Worm (Caenorhabditis elegans) whole organism, young adult: Measurements from ENCODE around the gene cutl-24.

ENCODE experiments used
- B0035.1 ChIP-seq: sonication (generic microtip); optimal IDR thresholded peaks from 2 replicates; lab custom pipeline; 2016; ENCODE audit warnings: missing genetic modification characterization, mild to moderate bottlenecking, missing compliant biosample characterization, missing genotype, missing genetic modification reagents
- D2030.7 ChIP-seq: fragments of 200-800 bp; sonication (Bioruptor generic); IDR thresholded peaks from 2 replicates; pipeline ENCODE4 v1.3.6; 2022; ENCODE audit warnings: missing genetic modification reagents, missing genetic modification characterization, missing compliant biosample characterization
- F23B12.7 ChIP-seq: sonication (generic microtip); optimal IDR thresholded peaks from 2 replicates; lab custom pipeline; 2017; ENCODE audit warnings: missing genetic modification characterization, mild to moderate bottlenecking, missing compliant biosample characterization, antibody characterized with exemption, moderate library complexity; ENCODE audit not compliant: insufficient read depth
- K11D2.4 ChIP-seq: fragments of 200-800 bp; sonication (Bioruptor generic); IDR thresholded peaks from 2 replicates; pipeline ENCODE4 v1.3.6; 2022; ENCODE audit warnings: missing genetic modification reagents, missing genetic modification characterization, missing compliant biosample characterization
- K12H6.12 ChIP-seq: fragments of 200-800 bp; sonication (Bioruptor generic); optimal IDR thresholded peaks from 2 replicates; lab custom pipeline; 2018; ENCODE audit warnings: mild to moderate bottlenecking, missing genetic modification characterization, missing compliant biosample characterization
- Y56A3A.18 ChIP-seq: fragments of 200-800 bp; sonication (Bioruptor generic); IDR thresholded peaks from 2 replicates; pipeline ENCODE4 v1.3.6; 2022; ENCODE audit warnings: missing genetic modification reagents, missing genetic modification characterization, missing compliant biosample characterization
- akir-1 ChIP-seq: fragments of 200-800 bp; sonication (Bioruptor generic); optimal IDR thresholded peaks from 2 replicates; lab custom pipeline; 2018; ENCODE audit warnings: mild to moderate bottlenecking, missing genetic modification characterization, moderate library complexity, missing compliant biosample characterization
- aptf-3 ChIP-seq: fragments of 200-800 bp; sonication (Bioruptor generic); IDR thresholded peaks from 2 replicates; pipeline ENCODE4 v1.3.6; 2022; ENCODE audit warnings: missing genetic modification characterization, missing compliant biosample characterization
- attf-6 ChIP-seq: fragments of 200-800 bp; sonication (Bioruptor generic); IDR thresholded peaks from 2 replicates; pipeline ENCODE4 v1.3.6; 2022; ENCODE audit warnings: missing genetic modification reagents, missing genetic modification characterization, missing compliant biosample characterization
- bed-2 ChIP-seq: fragments of 200-800 bp; sonication (Bioruptor generic); IDR thresholded peaks from 2 replicates; pipeline ENCODE4 v1.3.6; 2022; ENCODE audit warnings: missing genetic modification reagents, missing genetic modification characterization, missing compliant biosample characterization
- ccch-3 ChIP-seq: fragments of 200-800 bp; sonication (Bioruptor generic); optimal IDR thresholded peaks from 2 replicates; lab custom pipeline; 2018; ENCODE audit warnings: mild to moderate bottlenecking, missing genetic modification characterization, missing compliant biosample characterization
- ceh-100 ChIP-seq: fragments of 200-800 bp; sonication (Bioruptor generic); IDR thresholded peaks from 2 replicates; pipeline ENCODE4 v1.3.6; 2022; ENCODE audit warnings: missing genetic modification reagents, missing genetic modification characterization, missing compliant biosample characterization
- dox-1 ChIP-seq: fragments of 200-800 bp; sonication (Bioruptor generic); IDR thresholded peaks from 2 replicates; pipeline ENCODE4 v1.3.6; 2022; ENCODE audit warnings: missing genetic modification reagents, missing genetic modification characterization, missing compliant biosample characterization
- dpff-1 ChIP-seq: sonication (generic microtip); optimal IDR thresholded peaks from 2 replicates; lab custom pipeline; 2017; ENCODE audit warnings: mild to moderate bottlenecking, missing genetic modification characterization, missing compliant biosample characterization
- egl-18 ChIP-seq: fragments of 200-800 bp; sonication (Bioruptor generic); IDR thresholded peaks from 2 replicates; pipeline ENCODE4 v1.3.6; 2022; ENCODE audit warnings: missing genetic modification reagents, missing genetic modification characterization, missing compliant biosample characterization
- egrh-3 ChIP-seq: fragments of 200-800 bp; sonication (Bioruptor generic); IDR thresholded peaks from 2 replicates; pipeline ENCODE4 v1.3.6; 2022; ENCODE audit warnings: missing genetic modification reagents, missing genetic modification characterization, missing compliant biosample characterization
- ekl-4 ChIP-seq: fragments of 200-800 bp; sonication (Bioruptor generic); IDR thresholded peaks from 2 replicates; pipeline ENCODE4 v1.3.6; 2022; ENCODE audit warnings: missing genetic modification reagents, missing genetic modification characterization, missing compliant biosample characterization
- hmg-20 ChIP-seq: fragments of 200-800 bp; sonication (Bioruptor generic); IDR thresholded peaks from 2 replicates; pipeline ENCODE4 v1.3.6; 2022; ENCODE audit warnings: missing genetic modification reagents, missing genetic modification characterization, missing compliant biosample characterization
- hsf-1 ChIP-seq: fragments of 200-800 bp; sonication (Bioruptor generic); IDR thresholded peaks from 2 replicates; pipeline ENCODE4 v1.3.6; 2022; ENCODE audit warnings: missing genetic modification reagents, missing genetic modification characterization, missing compliant biosample characterization
- lin-40 ChIP-seq: sonication (generic microtip); optimal IDR thresholded peaks from 2 replicates; lab custom pipeline; 2016; ENCODE audit warnings: missing genetic modification characterization, mild to moderate bottlenecking, missing compliant biosample characterization, missing genotype, missing genetic modification reagents
- lsl-1 ChIP-seq: fragments of 200-800 bp; sonication (Bioruptor generic); optimal IDR thresholded peaks from 2 replicates; lab custom pipeline; 2018; ENCODE audit warnings: mild to moderate bottlenecking, missing genetic modification characterization, moderate library complexity, missing compliant biosample characterization
- madf-6 ChIP-seq: fragments of 200-800 bp; sonication (Bioruptor generic); IDR thresholded peaks from 2 replicates; pipeline ENCODE4 v1.3.6; 2022; ENCODE audit warnings: missing genetic modification reagents, missing genetic modification characterization, missing compliant biosample characterization
- mcd-1 ChIP-seq: fragments of 200-800 bp; sonication (Bioruptor generic); IDR thresholded peaks from 2 replicates; pipeline ENCODE4 v1.3.6; 2022; ENCODE audit warnings: missing genetic modification reagents, missing genetic modification characterization, missing compliant biosample characterization
- mes-4 ChIP-seq: sonication (generic microtip); optimal IDR thresholded peaks from 2 replicates; lab custom pipeline; 2016; ENCODE audit warnings: missing genotype, missing genetic modification characterization, missing compliant biosample characterization
- nhr-120 ChIP-seq: fragments of 200-800 bp; sonication (Bioruptor generic); IDR thresholded peaks from 2 replicates; pipeline ENCODE4 v1.3.6; 2022; ENCODE audit warnings: missing genetic modification characterization, missing compliant biosample characterization
- nhr-179 ChIP-seq: sonication (generic microtip); optimal IDR thresholded peaks from 2 replicates; lab custom pipeline; 2016; ENCODE audit warnings: mild to moderate bottlenecking, missing genetic modification characterization, missing compliant biosample characterization
- nhr-90 ChIP-seq: sonication (generic microtip); optimal IDR thresholded peaks from 2 replicates; lab custom pipeline; 2016; ENCODE audit warnings: missing genotype, mild to moderate bottlenecking, missing genetic modification characterization, missing compliant biosample characterization
- pbrm-1 ChIP-seq: fragments of 200-800 bp; sonication (Bioruptor generic); IDR thresholded peaks from 2 replicates; pipeline ENCODE4 v1.3.6; 2022; ENCODE audit warnings: missing genetic modification reagents, missing genetic modification characterization, missing compliant biosample characterization
- rcor-1 ChIP-seq: fragments of 200-800 bp; sonication (Bioruptor generic); IDR thresholded peaks from 2 replicates; pipeline ENCODE4 v1.3.6; 2022; ENCODE audit warnings: missing genetic modification reagents, missing genetic modification characterization, missing compliant biosample characterization
- repo-1 ChIP-seq: sonication (generic microtip); optimal IDR thresholded peaks from 2 replicates; lab custom pipeline; 2017; ENCODE audit warnings: mild to moderate bottlenecking, missing genetic modification characterization, missing compliant biosample characterization
- rpc-1 ChIP-seq, 2 experiments: fragments of 150-350 bp in 1 of 2; sonication (generic microtip) in 1 of 2; optimal IDR thresholded peaks; 2 replicates each; lab custom pipeline; 2014 to 2018; ENCODE audit warnings: missing biosample characterization in 1 of 2, missing genetic modification characterization in 1 of 2, missing genetic modification reagents in 1 of 2, missing genotype in 1 of 2
- snpc-1.3 ChIP-seq: sonication (generic microtip); optimal IDR thresholded peaks from 2 replicates; lab custom pipeline; 2017; ENCODE audit warnings: missing genetic modification characterization, mild to moderate bottlenecking, missing compliant biosample characterization, antibody characterized with exemption, moderate library complexity, missing genotype, missing genetic modification reagents; ENCODE audit not compliant: insufficient read depth
- snpc-3.4 ChIP-seq: sonication (generic microtip); optimal IDR thresholded peaks from 2 replicates; lab custom pipeline; 2017; ENCODE audit warnings: missing genetic modification characterization, mild to moderate bottlenecking, missing compliant biosample characterization, antibody characterized with exemption, moderate library complexity, missing genotype, missing genetic modification reagents
- unc-130 ChIP-seq: sonication (generic microtip); optimal IDR thresholded peaks from 2 replicates; lab custom pipeline; 2016; ENCODE audit warnings: missing genetic modification reagents, missing genetic modification characterization, missing compliant biosample characterization
- unc-62 ChIP-seq: fragments of 150-350 bp; optimal IDR thresholded peaks from 2 replicates; lab custom pipeline; 2014; ENCODE audit warnings: missing biosample characterization, missing genetic modification reagents, missing genetic modification characterization
- zfh-2 ChIP-seq: fragments of 200-800 bp; sonication (Bioruptor generic); conservative IDR thresholded peaks from 2 replicates; pipeline ENCODE4 v1.3.6; 2022; ENCODE audit warnings: missing genetic modification reagents, missing genetic modification characterization, missing compliant biosample characterization
- zim-3 ChIP-seq: sonication (generic microtip); optimal IDR thresholded peaks from 2 replicates; lab custom pipeline; 2017; ENCODE audit warnings: mild to moderate bottlenecking, missing genetic modification characterization, moderate library complexity, missing compliant biosample characterization
- ztf-22 ChIP-seq: fragments of 200-800 bp; sonication (Bioruptor generic); optimal IDR thresholded peaks from 2 replicates; lab custom pipeline; 2018; ENCODE audit warnings: mild to moderate bottlenecking, missing genetic modification characterization, moderate library complexity, missing compliant biosample characterization

Gene cutl-24

DNA sequence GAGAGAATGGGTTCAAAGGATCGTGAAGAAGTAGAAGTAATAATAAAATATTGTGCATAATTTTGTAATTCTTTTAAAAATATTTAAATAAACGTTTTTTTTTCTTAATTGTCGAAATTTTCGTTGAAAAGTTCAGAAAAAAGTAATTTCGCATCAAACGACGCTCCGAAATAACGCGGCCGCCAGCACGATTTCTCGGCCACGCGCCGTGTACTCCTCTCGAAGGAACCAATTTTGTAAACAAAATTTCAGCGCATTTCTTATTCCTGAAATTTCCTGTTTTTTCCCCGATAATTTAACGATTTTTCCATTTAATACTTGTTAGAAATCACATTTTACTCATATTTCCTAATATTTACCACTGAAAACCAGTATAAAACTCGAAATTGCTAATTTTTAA, 27.2 kb downstream of the cutl-24 start, which contains the start of gene Y38C1AA.12 (continued):
- TF ChIP-seq egl-18 (GFP tag; lab: Robert Waterston, UW) (0 out of 2 replicates have a peak, but pooled peaks have one; percentile 50), K11D2.4 (GFP tag; lab: Robert Waterston, UW) (peak; percentile 62; the same call in 1 of the 2 replicates), madf-6 (GFP tag; lab: Robert Waterston, UW) (peak; percentile 65; the same call in 1 of the 2 replicates), ztf-22 (GFP tag; lab: Kevin White, UChicago) (no peak), unc-62 (no peak), repo-1 (no peak), nhr-90 (no peak)
- TF ChIP-seq, all 124 proteins: peak for 59

DNA sequence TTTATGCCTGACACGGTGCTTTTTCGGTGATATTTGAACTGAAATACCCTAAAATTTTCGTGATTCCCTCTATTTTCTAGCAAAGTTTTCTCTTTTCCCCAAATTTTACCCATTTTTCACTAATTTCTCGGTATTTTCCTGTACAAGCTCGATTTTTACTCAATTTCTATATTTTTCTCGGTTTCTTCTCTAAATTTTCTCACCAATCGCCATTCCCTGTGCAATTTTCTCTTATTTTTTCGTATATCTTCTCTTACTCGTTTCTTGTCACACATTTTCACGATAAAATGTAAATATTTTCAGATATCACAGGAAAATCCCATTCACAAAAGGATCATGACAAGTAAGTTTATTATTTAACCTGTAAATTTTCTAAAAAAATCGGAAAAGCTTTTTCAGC, 29.6 kb downstream of the cutl-24 start, which contains the start of gene csn-3:
TSS of gene csn-3 (plus strand) at position 301 of the 400 bp plus-strand sequence.
- TF ChIP-seq akir-1 (no peak), B0035.1 (tag; lab: Kevin White, UChicago) (no peak), bed-2 (GFP tag; lab: Robert Waterston, UW) (no peak), ceh-100 (GFP tag; lab: Robert Waterston, UW) (no peak), K12H6.12 (tag; lab: Kevin White, UChicago) (no peak), madf-6 (GFP tag; lab: Robert Waterston, UW) (no peak), dpff-1 (no peak), hmg-20 (no peak), Y56A3A.18 (GFP tag; lab: Robert Waterston, UW) (no peak), mcd-1 (no peak), mes-4 (tag; lab: Kevin White, UChicago) (no peak), F23B12.7 (no peak), nhr-179 (tag; lab: Kevin White, UChicago) (no peak)
- TF ChIP-seq, all 124 proteins: peak for 0

DNA sequence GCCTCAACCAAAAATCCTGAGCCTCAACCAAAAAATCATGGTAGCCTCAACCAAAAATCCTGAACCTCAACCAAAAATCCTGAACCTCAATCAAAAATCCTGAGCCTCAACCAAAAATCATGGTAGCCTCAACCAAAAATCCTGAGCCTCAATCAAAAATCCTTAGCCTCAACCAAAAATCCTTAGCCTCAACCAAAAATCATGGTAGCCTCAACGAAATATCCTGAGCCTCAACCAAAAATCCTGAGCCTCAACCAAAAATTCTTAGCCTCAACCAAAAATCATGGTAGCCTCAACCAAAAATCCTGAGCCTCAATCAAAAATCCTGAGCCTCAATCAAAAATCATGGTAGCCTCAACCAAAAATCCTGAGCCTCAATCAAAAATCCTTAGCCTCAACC, 30.7 kb downstream of the cutl-24 start:
- TF ChIP-seq hsf-1 (GFP tag; lab: Robert Waterston, UW) = 0 out of 2 replicates have a peak, but pooled peaks have one; percentile 26
- TF ChIP-seq dox-1 (GFP tag; lab: Robert Waterston, UW) = peak; percentile 78
- 0 out of 2 replicates have a peak, but pooled peaks have one; percentile 39 for TF ChIP-seq mcd-1
- TF ChIP-seq rcor-1 (GFP tag; lab: Robert Waterston, UW) = 0 out of 2 replicates have a peak, but pooled peaks have one; percentile 25
- TF ChIP-seq zim-3 (tag; lab: Kevin White, UChicago) = peak; percentile 100
- peak; percentile 39; the same call in 1 of the 2 replicates for TF ChIP-seq madf-6 (GFP tag; lab: Robert Waterston, UW)
- TF ChIP-seq ekl-4 = peak; percentile 37; the same call in 1 of the 2 replicates
- peak; percentile 56; the same call in 1 of the 2 replicates for TF ChIP-seq attf-6
- TF ChIP-seq D2030.7 = peak; percentile 68; the same call in 1 of the 2 replicates
- peak; percentile 4 for TF ChIP-seq lsl-1 (GFP tag; lab: Kevin White, UChicago)

DNA sequence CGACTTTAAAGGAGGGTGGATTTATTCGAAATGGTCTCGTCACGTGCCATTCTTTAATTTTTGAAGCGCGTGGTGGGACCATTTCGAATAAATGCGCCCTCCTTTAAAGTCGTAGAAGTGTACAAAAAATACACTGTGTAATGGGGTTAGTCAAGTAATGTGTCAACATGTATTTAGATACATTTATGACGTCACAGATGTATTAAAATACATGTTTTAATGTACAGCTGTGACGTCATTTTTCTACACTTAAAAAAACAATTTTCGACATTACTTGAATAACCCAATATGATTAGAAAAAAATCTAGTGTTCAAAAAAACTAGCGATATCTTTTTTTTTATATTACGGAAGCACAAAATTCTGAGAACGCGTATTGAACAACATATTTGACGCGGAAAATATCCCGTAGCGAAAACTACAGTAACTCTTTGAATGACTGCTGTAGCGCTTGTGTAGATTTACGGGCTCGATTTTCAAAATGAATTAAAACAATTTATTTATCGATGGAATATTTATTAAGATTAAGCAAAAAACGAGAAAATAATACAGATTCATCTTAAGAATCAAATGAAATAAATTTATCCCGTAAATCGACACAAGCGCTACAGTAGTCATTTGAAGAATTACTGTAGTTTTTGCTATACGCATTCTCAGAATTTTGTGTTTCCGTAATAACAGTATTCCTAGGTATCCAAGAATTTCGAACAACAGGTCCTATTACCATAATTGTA, 38.2 kb downstream of the cutl-24 start, which contains the start of gene gfrp-1:
TSS of gene gfrp-1 (plus strand) at position 682 of the 732 bp plus-strand sequence.
- no peak for TF ChIP-seq pbrm-1 (GFP tag; lab: Robert Waterston, UW)
- no peak for TF ChIP-seq egrh-3 (GFP tag; lab: Robert Waterston, UW)
- no peak for TF ChIP-seq zfh-2 (GFP tag; lab: Robert Waterston, UW)
- no peak for TF ChIP-seq ccch-3 (GFP tag; lab: Kevin White, UChicago)
- no peak for TF ChIP-seq unc-130 (GFP tag; lab: Kevin White, UChicago)
- no peak for TF ChIP-seq snpc-3.4 (tag; lab: Kevin White, UChicago)
- TF ChIP-seq lin-40 = no peak
- TF ChIP-seq nhr-120 (GFP tag; lab: Robert Waterston, UW) = no peak
- TF ChIP-seq snpc-1.3 = no peak
- no peak for TF ChIP-seq rpc-1 (optimal IDR thresholded peaks at IDR 0.05; lab: Kevin White, UChicago)
- no peak for TF ChIP-seq rpc-1 (tag; optimal IDR thresholded peaks at IDR 0.05; lab: Kevin White, UChicago)
- TF ChIP-seq aptf-3 (GFP tag; lab: Robert Waterston, UW) = no peak
